Fruit fly (Drosophila melanogaster) whole organism, embryonic: ENCODE measurements around the gene pnt.

Experiments used
- CG10267 ChIP-seq: fragments of 200-800 bp; sonication (Bioruptor generic); optimal IDR thresholded peaks from 2 replicates; lab custom pipeline; 2018; ENCODE audit warnings: missing biosample characterization, mild to moderate bottlenecking, missing genetic modification characterization, moderate library complexity
- CG11085 ChIP-seq: fragments of 200-800 bp; sonication (Bioruptor generic); IDR thresholded peaks from 2 replicates; pipeline ENCODE4 v1.3.6; 2022; ENCODE audit warnings: missing biosample characterization, missing genetic modification characterization
- CG11456 ChIP-seq: fragments of 200-800 bp; sonication (Bioruptor generic); IDR thresholded peaks from 3 replicates; pipeline ENCODE4 v1.3.6; 2022; ENCODE audit warnings: missing biosample characterization, missing genetic modification characterization
- CG12155 ChIP-seq: fragments of 200-800 bp; sonication (Bioruptor generic); optimal IDR thresholded peaks from 3 replicates; lab custom pipeline; 2016; ENCODE audit warnings: missing biosample characterization, missing genetic modification characterization
- CG14965 ChIP-seq: fragments of 200-800 bp; sonication (Bioruptor generic); optimal IDR thresholded peaks from 2 replicates; lab custom pipeline; 2016; ENCODE audit warnings: missing biosample characterization, missing genetic modification characterization, borderline replicate concordance
- CG17328 ChIP-seq: fragments of 200-800 bp; sonication (Bioruptor generic); IDR thresholded peaks from 2 replicates; pipeline ENCODE4 v1.3.6; 2022; ENCODE audit warnings: missing biosample characterization, missing genetic modification characterization
- CG17568 ChIP-seq: fragments of 200-800 bp; sonication (Bioruptor generic); optimal IDR thresholded peaks from 2 replicates; lab custom pipeline; 2018; ENCODE audit warnings: missing biosample characterization, mild to moderate bottlenecking, missing genetic modification characterization, moderate library complexity
- CG17802 ChIP-seq: fragments of 200-800 bp; sonication (Bioruptor generic); optimal IDR thresholded peaks from 2 replicates; lab custom pipeline; 2018; ENCODE audit warnings: missing biosample characterization, mild to moderate bottlenecking, missing genetic modification characterization, moderate library complexity
- CG17912 ChIP-seq: fragments of 200-800 bp; sonication (Bioruptor generic); optimal IDR thresholded peaks from 2 replicates; lab custom pipeline; 2018; ENCODE audit warnings: missing biosample characterization, mild to moderate bottlenecking, missing genetic modification characterization
- CG2199 ChIP-seq: fragments of 200-800 bp; sonication (Bioruptor generic); IDR thresholded peaks from 3 replicates; pipeline ENCODE4 v1.3.6; 2022; ENCODE audit warnings: missing biosample characterization, missing genetic modification characterization
- CG33213 ChIP-seq: fragments of 200-800 bp; sonication (Bioruptor generic); optimal IDR thresholded peaks from 3 replicates; lab custom pipeline; 2016; ENCODE audit warnings: missing biosample characterization, missing genetic modification characterization
- CG34224 ChIP-seq: fragments of 200-800 bp; sonication (Bioruptor generic); IDR thresholded peaks from 3 replicates; pipeline ENCODE4 v1.3.6; 2022; ENCODE audit warnings: missing biosample characterization, missing genetic modification characterization; ENCODE audit not compliant: partially characterized antibody
- CG5953 ChIP-seq: fragments of 200-800 bp; sonication (Bioruptor generic); IDR thresholded peaks from 2 replicates; pipeline ENCODE4 v1.3.6; 2022; ENCODE audit warnings: missing biosample characterization, missing genetic modification characterization
- CG6689 ChIP-seq: fragments of 200-800 bp; sonication (Bioruptor generic); IDR thresholded peaks from 2 replicates; pipeline ENCODE4 v1.3.6; 2022; ENCODE audit warnings: missing biosample characterization, missing genetic modification characterization
- CG8281 ChIP-seq: fragments of 200-800 bp; sonication (Bioruptor generic); optimal IDR thresholded peaks from 2 replicates; lab custom pipeline; 2018; ENCODE audit warnings: missing biosample characterization, mild to moderate bottlenecking, missing genetic modification characterization, moderate library complexity
- CG8359 ChIP-seq: fragments of 200-800 bp; sonication (Bioruptor generic); optimal IDR thresholded peaks from 2 replicates; lab custom pipeline; 2017; ENCODE audit warnings: missing biosample characterization, mild to moderate bottlenecking, missing genetic modification characterization, borderline replicate concordance
- D19B ChIP-seq: fragments of 200-800 bp; sonication (Bioruptor generic); optimal IDR thresholded peaks from 2 replicates; lab custom pipeline; 2017; ENCODE audit warnings: missing biosample characterization, mild to moderate bottlenecking, missing genetic modification characterization
- Doc2 ChIP-seq: fragments of 200-800 bp; sonication (Bioruptor generic); IDR thresholded peaks from 2 replicates; pipeline ENCODE4 v1.3.6; 2022; ENCODE audit warnings: missing biosample characterization, missing genetic modification characterization
- E2f1 ChIP-seq: fragments of 200-800 bp; sonication (Bioruptor generic); IDR thresholded peaks from 2 replicates; pipeline ENCODE4 v1.3.6; 2022; ENCODE audit warnings: missing biosample characterization, missing genetic modification characterization
- Fer3 ChIP-seq: fragments of 200-800 bp; sonication (Bioruptor generic); optimal IDR thresholded peaks from 2 replicates; lab custom pipeline; 2018; ENCODE audit warnings: missing biosample characterization, mild to moderate bottlenecking, missing genetic modification characterization, moderate library complexity
- HmgD ChIP-seq: fragments of 200-800 bp; sonication (Bioruptor generic); optimal IDR thresholded peaks from 3 replicates; lab custom pipeline; 2016; ENCODE audit warnings: missing biosample characterization, missing genetic modification characterization
- Ptx1 ChIP-seq: fragments of 200-800 bp; sonication (Bioruptor generic); IDR thresholded peaks from 2 replicates; pipeline ENCODE4 v1.3.6; 2022; ENCODE audit warnings: missing biosample characterization, missing genetic modification characterization
- Scr ChIP-seq: fragments of 200-800 bp; sonication (Bioruptor generic); IDR thresholded peaks from 2 replicates; pipeline ENCODE4 v1.3.6; 2022; ENCODE audit warnings: missing biosample characterization, missing genetic modification characterization; ENCODE audit not compliant: partially characterized antibody
- al ChIP-seq: fragments of 200-800 bp; sonication (Bioruptor generic); IDR thresholded peaks from 2 replicates; pipeline ENCODE4 v1.3.6; 2022; ENCODE audit warnings: missing biosample characterization, missing genetic modification characterization
- az2 ChIP-seq: fragments of 200-800 bp; sonication (Bioruptor generic); optimal IDR thresholded peaks from 3 replicates; lab custom pipeline; 2016; ENCODE audit warnings: missing biosample characterization, missing genetic modification characterization
- bigmax ChIP-seq: fragments of 200-800 bp; sonication (Bioruptor generic); optimal IDR thresholded peaks from 2 replicates; lab custom pipeline; 2018; ENCODE audit warnings: missing biosample characterization, mild to moderate bottlenecking, missing genetic modification characterization
- bowl ChIP-seq: fragments of 200-800 bp; sonication (Bioruptor generic); IDR thresholded peaks from 2 replicates; pipeline ENCODE4 v1.3.6; 2022; ENCODE audit warnings: missing biosample characterization, missing genetic modification characterization
- caup ChIP-seq: fragments of 200-800 bp; sonication (Bioruptor generic); optimal IDR thresholded peaks from 3 replicates; lab custom pipeline; 2017; ENCODE audit warnings: missing biosample characterization, mild to moderate bottlenecking, missing genetic modification characterization, moderate library complexity; ENCODE audit not compliant: severe bottlenecking
- chinmo ChIP-seq: fragments of 200-800 bp; sonication (Bioruptor generic); IDR thresholded peaks from 4 replicates; pipeline ENCODE4 v1.3.6; 2022; ENCODE audit warnings: missing biosample characterization, missing genetic modification characterization; ENCODE audit not compliant: partially characterized antibody
- chn ChIP-seq: fragments of 200-800 bp; sonication (Bioruptor generic); optimal IDR thresholded peaks from 2 replicates; lab custom pipeline; 2016; ENCODE audit warnings: missing biosample characterization, missing genetic modification characterization
- croc ChIP-seq: fragments of 200-800 bp; sonication (Bioruptor generic); conservative IDR thresholded peaks from 3 replicates; pipeline ENCODE4 v1.3.6; 2022; ENCODE audit warnings: missing biosample characterization, missing genetic modification characterization
- dmrt99B ChIP-seq: fragments of 200-800 bp; sonication (Bioruptor generic); optimal IDR thresholded peaks from 2 replicates; lab custom pipeline; 2018; ENCODE audit warnings: missing biosample characterization, mild to moderate bottlenecking, missing genetic modification characterization, moderate library complexity
- dysf ChIP-seq: fragments of 200-800 bp; sonication (Bioruptor generic); IDR thresholded peaks from 3 replicates; pipeline ENCODE4 v1.3.6; 2022; ENCODE audit warnings: missing biosample characterization, missing genetic modification characterization
- gfzf ChIP-seq: fragments of 200-800 bp; sonication (Bioruptor generic); optimal IDR thresholded peaks from 2 replicates; lab custom pipeline; 2016; ENCODE audit warnings: missing biosample characterization, mild to moderate bottlenecking, missing genetic modification characterization, moderate library complexity
- grau ChIP-seq: fragments of 200-800 bp; optimal IDR thresholded peaks from 3 replicates; lab custom pipeline; 2019; ENCODE audit warnings: missing biosample characterization, mild to moderate bottlenecking, missing genetic modification characterization, moderate library complexity
- gro ChIP-seq: fragments of 200-800 bp; sonication (Bioruptor generic); optimal IDR thresholded peaks from 2 replicates; lab custom pipeline; 2016; ENCODE audit warnings: missing biosample characterization, missing genetic modification characterization
- jumu ChIP-seq: fragments of 200-800 bp; sonication (Bioruptor generic); optimal IDR thresholded peaks from 3 replicates; lab custom pipeline; 2016; ENCODE audit warnings: missing biosample characterization, missing genetic modification characterization
- lmd ChIP-seq: fragments of 200-800 bp; sonication (Bioruptor generic); IDR thresholded peaks from 2 replicates; pipeline ENCODE4 v1.3.6; 2022; ENCODE audit warnings: missing biosample characterization, missing genetic modification characterization
- luna ChIP-seq: fragments of 200-800 bp; sonication (Bioruptor generic); optimal IDR thresholded peaks from 2 replicates; lab custom pipeline; 2016; ENCODE audit warnings: missing biosample characterization, missing genetic modification characterization
- otp ChIP-seq: fragments of 200-800 bp; sonication (Bioruptor generic); IDR thresholded peaks from 3 replicates; pipeline ENCODE4, ENCODE4 v1.3.6; 2022; ENCODE audit warnings: missing biosample characterization, missing genetic modification characterization
- p53 ChIP-seq: fragments of 200-800 bp; sonication (Bioruptor generic); optimal IDR thresholded peaks from 2 replicates; lab custom pipeline; 2016; ENCODE audit warnings: missing biosample characterization, missing genetic modification characterization
- prd ChIP-seq, 3 experiments: fragments of >200 bp in 2 of 3; fragments of 200-800 bp in 1 of 3; sonication (Bioruptor generic) in 1 of 3; optimal IDR thresholded peaks in 2 of 3; IDR thresholded peaks in 1 of 3; 2 replicates in 2 of 3; 3 replicates in 1 of 3; pipeline versions ENCODE4 v1.3.6 to Lab custom; 2017 to 2022; ENCODE audit warnings: missing biosample characterization in 1 of 3, missing genetic modification characterization in 1 of 3
- pum ChIP-seq: fragments of 200-800 bp; sonication (Bioruptor generic); optimal IDR thresholded peaks from 2 replicates; lab custom pipeline; 2016; ENCODE audit warnings: missing biosample characterization, missing genetic modification characterization
- pzg ChIP-seq: fragments of 200-800 bp; sonication (Bioruptor generic); optimal IDR thresholded peaks from 3 replicates; lab custom pipeline; 2018; ENCODE audit warnings: missing biosample characterization, mild to moderate bottlenecking, missing genetic modification characterization, moderate library complexity
- scrt ChIP-seq: fragments of 200-800 bp; sonication (Bioruptor generic); optimal IDR thresholded peaks from 2 replicates; lab custom pipeline; 2018; ENCODE audit warnings: missing biosample characterization, mild to moderate bottlenecking, missing genetic modification characterization, moderate library complexity
- sd ChIP-seq: fragments of 200-800 bp; sonication (Bioruptor generic); optimal IDR thresholded peaks from 3 replicates; lab custom pipeline; 2018; ENCODE audit warnings: missing biosample characterization, mild to moderate bottlenecking, missing genetic modification characterization, moderate library complexity
- sens ChIP-seq: fragments of 200-800 bp; sonication (Bioruptor generic); peaks from one replicate; lab custom pipeline; 2016; ENCODE audit warnings: missing biosample characterization, missing genetic modification characterization
- tio ChIP-seq: fragments of 200-800 bp; sonication (Bioruptor generic); optimal IDR thresholded peaks from 2 replicates; lab custom pipeline; 2017; ENCODE audit warnings: missing biosample characterization, missing genetic modification characterization, inconsistent platforms
- ttk ChIP-seq: fragments of 200-800 bp; sonication (Bioruptor generic); IDR thresholded peaks from 2 replicates; pipeline ENCODE4 v2.1.2; 2022; ENCODE audit warnings: missing biosample characterization, missing genetic modification characterization
- twi ChIP-seq: fragments of 200-800 bp; optimal IDR thresholded peaks from 2 replicates; lab custom pipeline; 2019; ENCODE audit warnings: missing biosample characterization, mild to moderate bottlenecking, missing genetic modification characterization, moderate library complexity

The pnt gene

dm6 chr3R:23248853-23249573 is 97.0 kb downstream of the pnt start, which contains the start of gene CG4467 (continued):
- TF ChIP-seq CG17802 (tag; lab: Kevin White, UChicago): no peak
- no peak for TF ChIP-seq CG2199 (GFP tag; lab: Robert Waterston, UW)
- TF ChIP-seq scrt (GFP tag; lab: Kevin White, UChicago): peak; percentile 43
- TF ChIP-seq CG10267 (tag; lab: Kevin White, UChicago): no peak
- no peak for TF ChIP-seq bigmax
- TF ChIP-seq CG8281: no peak
- no peak for TF ChIP-seq E2f1 (GFP tag; lab: Robert Waterston, UW)
- TF ChIP-seq twi (tag; lab: Kevin White, UChicago): no peak
- TF ChIP-seq luna: no peak
- TF ChIP-seq otp (GFP tag; lab: Robert Waterston, UW): no peak
- no peak for TF ChIP-seq chn
- no peak for TF ChIP-seq CG17912 (GFP tag; lab: Kevin White, UChicago)
- no peak for TF ChIP-seq gro (GFP tag; lab: Kevin White, UChicago)
- no peak for TF ChIP-seq ttk (GFP tag; lab: Robert Waterston, UW)
- TF ChIP-seq grau (tag; lab: Kevin White, UChicago): no peak
- no peak for TF ChIP-seq Doc2 (GFP tag; lab: Robert Waterston, UW)
- TF ChIP-seq pum (GFP tag; lab: Kevin White, UChicago): no peak
- TF ChIP-seq prd (optimal IDR thresholded peaks at IDR 0.05; lab: Kevin White, UChicago): no peak
- TF ChIP-seq prd (GFP tag; IDR thresholded peaks at IDR 0.05; lab: Robert Waterston, UW): no peak
- peak; percentile 11 for TF ChIP-seq sens (GFP tag; lab: Kevin White, UChicago)
- TF ChIP-seq sd: peak; percentile 94
- TF ChIP-seq CG8359 (GFP tag; lab: Kevin White, UChicago): no peak
- TF ChIP-seq CG12155 (GFP tag; lab: Kevin White, UChicago): no peak
- TF ChIP-seq CG17328 (GFP tag; lab: Robert Waterston, UW): no peak
- no peak for TF ChIP-seq CG17568
- no peak for TF ChIP-seq croc (GFP tag; lab: Robert Waterston, UW)
- TF ChIP-seq CG14965 (GFP tag; lab: Kevin White, UChicago): no peak
- peak; percentile 25 for TF ChIP-seq HmgD
- TF ChIP-seq Fer3 (tag; lab: Kevin White, UChicago): no peak
- TF ChIP-seq p53 (GFP tag; lab: Kevin White, UChicago): no peak
- TF ChIP-seq bowl (GFP tag; lab: Robert Waterston, UW): no peak
- TF ChIP-seq az2: peak; percentile 6
- no peak for TF ChIP-seq Scr (GFP tag; lab: Robert Waterston, UW)
- no peak for TF ChIP-seq D19B (GFP tag; lab: Kevin White, UChicago)
- TF ChIP-seq pzg (GFP tag; lab: Kevin White, UChicago): no peak
- no peak for TF ChIP-seq Ptx1
- no peak for TF ChIP-seq CG6689 (GFP tag; lab: Robert Waterston, UW)
- TF ChIP-seq CG11085: no peak
- TF ChIP-seq dmrt99B (tag; lab: Kevin White, UChicago): no peak
- TF ChIP-seq lmd (GFP tag; lab: Robert Waterston, UW): no peak
- TF ChIP-seq gfzf: no peak
- no peak for TF ChIP-seq jumu (GFP tag; lab: Kevin White, UChicago)
- no peak for TF ChIP-seq dysf (GFP tag; lab: Robert Waterston, UW)
- TF ChIP-seq caup (GFP tag; lab: Kevin White, UChicago): no peak
- no peak for TF ChIP-seq al (GFP tag; lab: Robert Waterston, UW)
- TF ChIP-seq CG11456 (GFP tag; lab: Robert Waterston, UW): no peak
- 0 out of 4 replicates have a peak, but pooled peaks have one; percentile 24 for TF ChIP-seq chinmo (GFP tag; lab: Robert Waterston, UW)
- no peak for TF ChIP-seq CG33213 (GFP tag; lab: Kevin White, UChicago)
- TF ChIP-seq tio: no peak
- no peak for TF ChIP-seq CG5953 (GFP tag; lab: Robert Waterston, UW)
- TF ChIP-seq CG34224 (GFP tag; lab: Robert Waterston, UW): no peak
